Fruit fly (Drosophila melanogaster) whole organism, embryonic: Measurements from ENCODE around the gene CG5521.

Experiments
- ATbp ChIP-seq: fragments of 200-800 bp; sonication (Bioruptor generic); optimal IDR thresholded peaks from 2 replicates; lab custom pipeline; 2017; ENCODE audit warnings: missing biosample characterization, mild to moderate bottlenecking, missing genetic modification characterization, missing genetic modification reagents
- Abd-B ChIP-seq: fragments of 200-800 bp; sonication (Bioruptor generic); optimal IDR thresholded peaks from 2 replicates; lab custom pipeline; 2018; ENCODE audit warnings: missing biosample characterization, mild to moderate bottlenecking, missing genetic modification characterization, moderate library complexity
- Antp ChIP-seq: fragments of 200-800 bp; sonication (Bioruptor generic); optimal IDR thresholded peaks from 3 replicates; lab custom pipeline; 2016; ENCODE audit warnings: missing biosample characterization, missing genetic modification characterization
- B-H1 ChIP-seq: fragments of 200-800 bp; sonication (Bioruptor generic); IDR thresholded peaks from 3 replicates; pipeline ENCODE4 v1.3.6; 2022; ENCODE audit warnings: missing biosample characterization, missing genetic modification characterization
- Bdp1 ChIP-seq: fragments of 200-800 bp; sonication (Bioruptor generic); optimal IDR thresholded peaks from 3 replicates; lab custom pipeline; 2016; ENCODE audit warnings: missing biosample characterization, missing genetic modification characterization
- CG12219 ChIP-seq: fragments of 200-800 bp; sonication (Bioruptor generic); optimal IDR thresholded peaks from 3 replicates; lab custom pipeline; 2018; ENCODE audit warnings: missing biosample characterization, mild to moderate bottlenecking, missing genetic modification characterization
- CG13287 ChIP-seq: fragments of 200-800 bp; sonication (Bioruptor generic); IDR thresholded peaks from 2 replicates; pipeline ENCODE4 v1.3.6; 2022; ENCODE audit warnings: missing biosample characterization, missing genetic modification characterization; ENCODE audit not compliant: partially characterized antibody
- CG13296 ChIP-seq: fragments of 200-800 bp; sonication (Bioruptor generic); optimal IDR thresholded peaks from 3 replicates; lab custom pipeline; 2018; ENCODE audit warnings: missing biosample characterization, mild to moderate bottlenecking, missing genetic modification characterization
- CG15073 ChIP-seq: fragments of 200-800 bp; sonication (Bioruptor generic); optimal IDR thresholded peaks from 2 replicates; lab custom pipeline; 2016; ENCODE audit warnings: missing biosample characterization, missing genetic modification characterization
- CG15479 ChIP-seq: fragments of 200-800 bp; sonication (Bioruptor generic); optimal IDR thresholded peaks from 3 replicates; lab custom pipeline; 2019; ENCODE audit warnings: missing biosample characterization, mild to moderate bottlenecking, missing genetic modification characterization, moderate library complexity
- CG16815 ChIP-seq: fragments of 200-800 bp; sonication (Bioruptor generic); optimal IDR thresholded peaks from 3 replicates; lab custom pipeline; 2017; ENCODE audit warnings: missing biosample characterization, mild to moderate bottlenecking, missing genetic modification characterization
- CG17612 ChIP-seq: fragments of 200-800 bp; sonication (Bioruptor generic); IDR thresholded peaks from 2 replicates; pipeline ENCODE4 v1.3.6; 2022; ENCODE audit warnings: missing biosample characterization, missing genetic modification characterization
- CG2875 ChIP-seq: fragments of 200-800 bp; sonication (Bioruptor generic); optimal IDR thresholded peaks from 2 replicates; lab custom pipeline; 2017; ENCODE audit warnings: missing biosample characterization, mild to moderate bottlenecking, missing genetic modification characterization, missing genetic modification reagents
- CG3163 ChIP-seq: fragments of 200-800 bp; sonication (Bioruptor generic); optimal IDR thresholded peaks from 3 replicates; lab custom pipeline; 2016; ENCODE audit warnings: missing biosample characterization, missing genetic modification characterization
- CG3407 ChIP-seq: fragments of 200-800 bp; sonication (Bioruptor generic); optimal IDR thresholded peaks from 2 replicates; lab custom pipeline; 2018; ENCODE audit warnings: missing biosample characterization, mild to moderate bottlenecking, missing genetic modification characterization
- CG4424 ChIP-seq: fragments of 200-800 bp; sonication (Bioruptor generic); optimal IDR thresholded peaks from 3 replicates; lab custom pipeline; 2016; ENCODE audit warnings: missing biosample characterization, missing genetic modification characterization
- CG8388 ChIP-seq: fragments of 200-800 bp; sonication (Bioruptor generic); optimal IDR thresholded peaks from 2 replicates; lab custom pipeline; 2019; ENCODE audit warnings: missing biosample characterization, mild to moderate bottlenecking, missing genetic modification characterization, moderate library complexity
- Dfd ChIP-seq, 2 experiments: fragments of >200 bp; optimal IDR thresholded peaks; 2 replicates each; lab custom pipeline; 2017; ENCODE audit warnings: missing biosample characterization in 2 of 2, missing genetic modification characterization in 2 of 2
- Doc3 ChIP-seq: fragments of 200-800 bp; sonication (Bioruptor generic); IDR thresholded peaks from 3 replicates; pipeline ENCODE4 v1.3.6; 2022; ENCODE audit warnings: missing biosample characterization, missing genetic modification characterization; ENCODE audit not compliant: partially characterized antibody
- Elba2 ChIP-seq: fragments of 200-800 bp; sonication (Bioruptor generic); optimal IDR thresholded peaks from 3 replicates; lab custom pipeline; 2016; ENCODE audit warnings: missing biosample characterization, missing genetic modification characterization
- HmgZ ChIP-seq: fragments of 200-800 bp; sonication (Bioruptor generic); optimal IDR thresholded peaks from 2 replicates; lab custom pipeline; 2018; ENCODE audit warnings: missing biosample characterization, mild to moderate bottlenecking, missing genetic modification characterization
- Kr ChIP-seq: fragments of 200-800 bp; sonication (Bioruptor generic); optimal IDR thresholded peaks from 2 replicates; lab custom pipeline; 2017; ENCODE audit warnings: missing biosample characterization, mild to moderate bottlenecking, missing genetic modification characterization
- Mrtf ChIP-seq: fragments of 200-800 bp; sonication (Bioruptor generic); IDR thresholded peaks from 3 replicates; pipeline ENCODE4 v1.3.6; 2022; ENCODE audit warnings: missing biosample characterization, missing genetic modification characterization
- NC2α ChIP-seq: fragments of 200-800 bp; sonication (Bioruptor generic); optimal IDR thresholded peaks from 2 replicates; lab custom pipeline; 2016; ENCODE audit warnings: missing biosample characterization, missing genetic modification characterization
- Oaz ChIP-seq: fragments of 200-800 bp; sonication (Bioruptor generic); IDR thresholded peaks from 2 replicates; pipeline ENCODE4 v1.3.6; 2022; ENCODE audit warnings: missing biosample characterization, missing genetic modification characterization
- Rx ChIP-seq: fragments of 200-800 bp; sonication (Bioruptor generic); IDR thresholded peaks from 2 replicates; pipeline ENCODE4 v1.3.6; 2022; ENCODE audit warnings: missing biosample characterization, missing genetic modification characterization
- Scr ChIP-seq: fragments of 200-800 bp; sonication (Bioruptor generic); IDR thresholded peaks from 2 replicates; pipeline ENCODE4 v1.3.6; 2022; ENCODE audit warnings: missing biosample characterization, missing genetic modification characterization; ENCODE audit not compliant: partially characterized antibody
- Sin3A ChIP-seq: fragments of >200 bp; optimal IDR thresholded peaks from 2 replicates; lab custom pipeline; 2018
- amos ChIP-seq: fragments of 200-800 bp; sonication (Bioruptor generic); IDR thresholded peaks from 2 replicates; pipeline ENCODE4 v1.3.6; 2022; ENCODE audit warnings: missing biosample characterization, missing genetic modification characterization; ENCODE audit not compliant: partially characterized antibody
- bab2 ChIP-seq: fragments of 200-800 bp; sonication (Bioruptor generic); optimal IDR thresholded peaks from 2 replicates; lab custom pipeline; 2016; ENCODE audit warnings: missing biosample characterization, missing genetic modification characterization
- bbx ChIP-seq: fragments of 200-800 bp; sonication (Bioruptor generic); IDR thresholded peaks from 2 replicates; pipeline ENCODE4 v1.3.6; 2022; ENCODE audit warnings: missing biosample characterization, missing genetic modification characterization; ENCODE audit not compliant: partially characterized antibody
- cas ChIP-seq: fragments of 200-800 bp; sonication (Bioruptor generic); IDR thresholded peaks from 2 replicates; pipeline ENCODE4 v1.3.6; 2022; ENCODE audit warnings: missing biosample characterization, missing genetic modification characterization
- chm ChIP-seq: fragments of 200-800 bp; sonication (Bioruptor generic); IDR thresholded peaks from 2 replicates; pipeline ENCODE4 v1.3.6; 2022; ENCODE audit warnings: missing biosample characterization, missing genetic modification characterization
- ems ChIP-seq: fragments of 200-800 bp; sonication (Bioruptor generic); optimal IDR thresholded peaks from 3 replicates; lab custom pipeline; 2016; ENCODE audit warnings: missing biosample characterization, missing genetic modification characterization
- fd102C ChIP-seq: fragments of 200-800 bp; sonication (Bioruptor generic); optimal IDR thresholded peaks from 2 replicates; lab custom pipeline; 2018; ENCODE audit warnings: missing biosample characterization, mild to moderate bottlenecking, missing genetic modification characterization, moderate library complexity
- fd96Cb ChIP-seq: fragments of 200-800 bp; sonication (Bioruptor generic); optimal IDR thresholded peaks from 2 replicates; lab custom pipeline; 2018; ENCODE audit warnings: missing biosample characterization, mild to moderate bottlenecking, missing genetic modification characterization, moderate library complexity
- gce ChIP-seq: fragments of 200-800 bp; sonication (Bioruptor generic); IDR thresholded peaks from 3 replicates; pipeline ENCODE4 v1.3.6; 2022; ENCODE audit warnings: missing biosample characterization, missing genetic modification characterization
- grau ChIP-seq: fragments of 200-800 bp; optimal IDR thresholded peaks from 3 replicates; lab custom pipeline; 2019; ENCODE audit warnings: missing biosample characterization, mild to moderate bottlenecking, missing genetic modification characterization, moderate library complexity
- gro ChIP-seq: fragments of 200-800 bp; sonication (Bioruptor generic); optimal IDR thresholded peaks from 2 replicates; lab custom pipeline; 2016; ENCODE audit warnings: missing biosample characterization, missing genetic modification characterization
- gt ChIP-seq: fragments of 200-800 bp; sonication (Bioruptor generic); IDR thresholded peaks from 2 replicates; pipeline ENCODE4 v1.3.6; 2022; ENCODE audit warnings: missing biosample characterization, missing genetic modification characterization
- kah ChIP-seq: fragments of 200-800 bp; sonication (Bioruptor generic); optimal IDR thresholded peaks from 2 replicates; lab custom pipeline; 2018; ENCODE audit warnings: missing biosample characterization, mild to moderate bottlenecking, missing genetic modification characterization
- luna ChIP-seq: fragments of 200-800 bp; sonication (Bioruptor generic); optimal IDR thresholded peaks from 2 replicates; lab custom pipeline; 2016; ENCODE audit warnings: missing biosample characterization, missing genetic modification characterization
- mam ChIP-seq: fragments of 200-800 bp; sonication (Bioruptor generic); optimal IDR thresholded peaks from 3 replicates; lab custom pipeline; 2016; ENCODE audit warnings: missing biosample characterization, missing genetic modification characterization
- nau ChIP-seq: fragments of 200-800 bp; sonication (Bioruptor generic); optimal IDR thresholded peaks from 3 replicates; lab custom pipeline; 2017; ENCODE audit warnings: missing biosample characterization, mild to moderate bottlenecking, missing genetic modification characterization, missing genetic modification reagents
- p53 ChIP-seq: fragments of 200-800 bp; sonication (Bioruptor generic); optimal IDR thresholded peaks from 2 replicates; lab custom pipeline; 2016; ENCODE audit warnings: missing biosample characterization, missing genetic modification characterization
- repo ChIP-seq: fragments of 200-800 bp; sonication (Bioruptor generic); optimal IDR thresholded peaks from 2 replicates; lab custom pipeline; 2016; ENCODE audit warnings: missing biosample characterization, missing genetic modification characterization
- ro ChIP-seq: fragments of 200-800 bp; sonication (Bioruptor generic); IDR thresholded peaks from 2 replicates; pipeline ENCODE4 v1.3.6; 2022; ENCODE audit warnings: missing biosample characterization, missing genetic modification characterization
- salm ChIP-seq: fragments of 200-800 bp; sonication (Bioruptor generic); optimal IDR thresholded peaks from 2 replicates; lab custom pipeline; 2018; ENCODE audit warnings: missing biosample characterization, mild to moderate bottlenecking, missing genetic modification characterization
- tgo ChIP-seq: fragments of 200-800 bp; sonication (Bioruptor generic); IDR thresholded peaks from 3 replicates; pipeline ENCODE4 v1.3.6; 2022; ENCODE audit warnings: missing biosample characterization, missing genetic modification characterization
- tx ChIP-seq: fragments of 200-800 bp; sonication (Bioruptor generic); optimal IDR thresholded peaks from 2 replicates; lab custom pipeline; 2016; ENCODE audit warnings: missing biosample characterization, missing genetic modification characterization
- wor ChIP-seq: fragments of 200-800 bp; sonication (Bioruptor generic); IDR thresholded peaks from 2 replicates; pipeline ENCODE4 v1.3.6; 2022; ENCODE audit warnings: missing biosample characterization, missing genetic modification characterization

CG5521 gene

DNA sequence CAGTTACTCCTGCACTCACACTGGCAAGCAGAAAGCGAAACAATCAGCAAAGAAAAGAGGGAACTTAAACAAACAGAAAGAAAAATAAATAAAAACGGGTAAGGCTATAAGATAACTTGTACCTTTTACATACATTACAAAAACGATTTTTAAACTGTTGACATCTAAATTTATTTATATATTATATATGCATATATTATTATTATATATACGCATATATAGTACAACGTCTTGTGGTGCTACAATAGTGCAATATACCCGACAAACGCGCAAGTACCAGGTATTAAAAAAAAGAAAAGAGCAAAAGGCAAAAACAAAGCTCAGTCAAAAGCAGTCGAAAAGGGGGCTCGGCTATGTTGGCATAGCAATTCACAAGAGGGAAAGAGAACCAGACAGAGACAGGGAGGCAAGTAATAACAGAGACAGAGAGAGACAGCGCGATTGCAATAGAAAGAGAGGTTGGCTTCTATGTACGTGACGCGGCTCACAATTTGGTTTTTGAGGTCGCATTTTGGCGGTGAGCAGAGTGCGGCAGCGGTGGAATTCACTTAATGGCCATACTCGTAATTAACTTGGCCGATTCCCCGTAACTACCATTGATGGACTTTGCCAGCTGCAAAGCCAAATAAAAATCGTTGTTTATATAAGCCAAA, 12.6 kb upstream of the CG5521 start (continued):
- TF ChIP-seq chm (GFP tag; lab: Robert Waterston, UW) (no peak), ATbp (GFP tag; lab: Kevin White, UChicago) (peak; percentile 78), gro (GFP tag; lab: Kevin White, UChicago) (no peak), luna (GFP tag; lab: Kevin White, UChicago) (no peak), Scr (GFP tag; lab: Robert Waterston, UW) (no peak), Sin3A (lab: Kevin White, UChicago) (no peak), fd96Cb (peak; percentile 84), p53 (GFP tag; lab: Kevin White, UChicago) (no peak), CG17612 (GFP tag; lab: Robert Waterston, UW) (no peak), Oaz (GFP tag; lab: Robert Waterston, UW) (peak; percentile 54; the same call in 1 of the 2 replicates), Rx (GFP tag; lab: Robert Waterston, UW) (peak; percentile 70), amos (GFP tag; lab: Robert Waterston, UW) (no peak), CG13287 (GFP tag; lab: Robert Waterston, UW) (no peak), Doc3 (GFP tag; lab: Robert Waterston, UW) (no peak), CG12219 (GFP tag; lab: Kevin White, UChicago) (peak; percentile 25), wor (peak; percentile 80), ro (peak; percentile 64), CG3407 (GFP tag; lab: Kevin White, UChicago) (peak; percentile 64), salm (tag; lab: Kevin White, UChicago) (peak; percentile 65), CG4424 (GFP tag; lab: Kevin White, UChicago) (peak; percentile 61), repo (GFP tag; lab: Kevin White, UChicago) (no peak), HmgZ (tag; lab: Kevin White, UChicago) (peak; percentile 23), CG16815 (peak; percentile 20), grau (tag; lab: Kevin White, UChicago) (peak; percentile 68), gce (GFP tag; lab: Robert Waterston, UW) (peak; percentile 32; the same call in 1 of the 3 replicates), Dfd (GFP tag; optimal IDR thresholded peaks at IDR 0.05; lab: Kevin White, UChicago) (no peak), Bdp1 (GFP tag; lab: Kevin White, UChicago) (no peak), Mrtf (peak; percentile 71; the same call in 2 of the 3 replicates), CG13296 (peak; percentile 46), fd102C (GFP tag; lab: Kevin White, UChicago) (no peak), CG2875 (peak; percentile 72), Elba2 (GFP tag; lab: Kevin White, UChicago) (no peak), kah (peak; percentile 13), ems (no peak), tx (no peak), Antp (GFP tag; lab: Kevin White, UChicago) (no peak), B-H1 (GFP tag; lab: Robert Waterston, UW) (peak; percentile 85), Kr (GFP tag; lab: Kevin White, UChicago) (no peak), Abd-B (GFP tag; lab: Kevin White, UChicago) (peak; percentile 62), nau (GFP tag; lab: Kevin White, UChicago) (peak; percentile 48), NC2α (GFP tag; lab: Kevin White, UChicago) (no peak), bbx (no peak), tgo (GFP tag; lab: Robert Waterston, UW) (peak; percentile 87), mam (GFP tag; lab: Kevin White, UChicago) (no peak), CG8388 (GFP tag; lab: Kevin White, UChicago) (peak; percentile 72), CG15073 (GFP tag; lab: Kevin White, UChicago) (no peak), CG15479 (GFP tag; lab: Kevin White, UChicago) (no peak), cas (GFP tag; lab: Robert Waterston, UW) (peak; percentile 47; the same call in 1 of the 2 replicates), gt (GFP tag; lab: Robert Waterston, UW) (peak; percentile 52; the same call in 1 of the 2 replicates), CG3163 (no peak), bab2 (GFP tag; lab: Kevin White, UChicago) (no peak)
